Fruit fly (Drosophila melanogaster) whole organism, pupa: ENCODE results near the gene CG17328.
A peak's percentile ranks its signal among the peaks of the same experiment; 100 is the strongest.

ENCODE experiments used
- CG10348 ChIP-seq: fragments of 200-800 bp; sonication (Bioruptor generic); IDR thresholded peaks from 2 replicates; pipeline ENCODE4 v1.3.6; 2022; ENCODE audit warnings: missing biosample characterization, missing genetic modification characterization
- CG12605 ChIP-seq: fragments of 200-800 bp; sonication (Bioruptor generic); IDR thresholded peaks from 2 replicates; pipeline ENCODE4 v1.3.6; 2022; ENCODE audit warnings: missing biosample characterization, missing genetic modification characterization
- CG13204 ChIP-seq: fragments of 200-800 bp; sonication (Bioruptor generic); optimal IDR thresholded peaks from 2 replicates; lab custom pipeline; 2018; ENCODE audit warnings: missing biosample characterization, mild to moderate bottlenecking, missing genetic modification characterization, moderate library complexity
- CG14655 ChIP-seq: fragments of 200-800 bp; sonication (Bioruptor generic); optimal IDR thresholded peaks from 3 replicates; lab custom pipeline; 2017; ENCODE audit warnings: mild to moderate bottlenecking, missing biosample characterization, missing genetic modification reagents, missing genetic modification characterization
- CG15710 ChIP-seq: fragments of 200-800 bp; sonication (Bioruptor generic); optimal IDR thresholded peaks from 2 replicates; lab custom pipeline; 2018; ENCODE audit warnings: missing biosample characterization, mild to moderate bottlenecking, missing genetic modification characterization, moderate library complexity
- CG17806 ChIP-seq: fragments of 200-800 bp; sonication (Bioruptor generic); optimal IDR thresholded peaks from 2 replicates; lab custom pipeline; 2018; ENCODE audit warnings: missing biosample characterization, mild to moderate bottlenecking, missing genetic modification characterization, moderate library complexity
- CG32121 ChIP-seq: fragments of 200-800 bp; sonication (Bioruptor generic); IDR thresholded peaks from 2 replicates; pipeline ENCODE4 v1.3.6; 2022; ENCODE audit warnings: missing biosample characterization, missing genetic modification characterization
- CG34367 ChIP-seq: fragments of 200-800 bp; sonication (Bioruptor generic); optimal IDR thresholded peaks from 2 replicates; lab custom pipeline; 2018; ENCODE audit warnings: missing biosample characterization, mild to moderate bottlenecking, missing genetic modification characterization
- CG4496 ChIP-seq: fragments of 200-800 bp; sonication (Bioruptor generic); IDR thresholded peaks from 3 replicates; pipeline ENCODE4 v1.3.6; 2022; ENCODE audit warnings: missing biosample characterization, missing genetic modification characterization
- CG8159 ChIP-seq: fragments of 200-800 bp; sonication (Bioruptor generic); optimal IDR thresholded peaks from 3 replicates; lab custom pipeline; 2018; ENCODE audit warnings: missing biosample characterization, mild to moderate bottlenecking, missing genetic modification characterization, moderate library complexity
- CG8301 ChIP-seq: fragments of 200-800 bp; sonication (Bioruptor generic); optimal IDR thresholded peaks from 2 replicates; lab custom pipeline; 2018; ENCODE audit warnings: missing biosample characterization, mild to moderate bottlenecking, missing genetic modification characterization
- CG9948 ChIP-seq: fragments of 200-800 bp; sonication (Bioruptor generic); optimal IDR thresholded peaks from 2 replicates; lab custom pipeline; 2018; ENCODE audit warnings: missing biosample characterization, mild to moderate bottlenecking, missing genetic modification characterization, moderate library complexity
- D1 ChIP-seq: fragments of 200-800 bp; sonication (Bioruptor generic); optimal IDR thresholded peaks from 2 replicates; lab custom pipeline; 2018; ENCODE audit warnings: missing biosample characterization, mild to moderate bottlenecking, missing genetic modification characterization, moderate library complexity
- EcR ChIP-seq: fragments of 200-800 bp; sonication (Bioruptor generic); optimal IDR thresholded peaks from 3 replicates; lab custom pipeline; 2019; ENCODE audit warnings: missing biosample characterization, missing genetic modification characterization, mild to moderate bottlenecking, moderate library complexity, missing genetic modification reagents
- Ets98B ChIP-seq: fragments of 200-800 bp; sonication (Bioruptor generic); IDR thresholded peaks from 2 replicates; pipeline ENCODE4 v1.3.6; 2022; ENCODE audit warnings: missing biosample characterization, missing genetic modification characterization
- Pif1A ChIP-seq: fragments of 200-800 bp; sonication (Bioruptor generic); optimal IDR thresholded peaks from 3 replicates; lab custom pipeline; 2016; ENCODE audit warnings: missing biosample characterization, missing genetic modification characterization
- Pif1B ChIP-seq: fragments of 200-800 bp; sonication (Bioruptor generic); optimal IDR thresholded peaks from 3 replicates; lab custom pipeline; 2016; ENCODE audit warnings: missing biosample characterization, missing genetic modification characterization
- Snoo ChIP-seq: fragments of 200-800 bp; sonication (Bioruptor generic); optimal IDR thresholded peaks from 3 replicates; lab custom pipeline; 2017; ENCODE audit warnings: missing biosample characterization, mild to moderate bottlenecking, missing genetic modification characterization, inconsistent platforms
- fd96Ca ChIP-seq: fragments of 200-800 bp; sonication (Bioruptor generic); IDR thresholded peaks from 3 replicates; pipeline ENCODE4 v1.3.6; 2022; ENCODE audit warnings: missing biosample characterization, missing genetic modification characterization
- gl ChIP-seq: fragments of 200-800 bp; sonication (Bioruptor generic); optimal IDR thresholded peaks from 2 replicates; lab custom pipeline; 2018; ENCODE audit warnings: missing biosample characterization, mild to moderate bottlenecking, missing genetic modification characterization
- rn ChIP-seq: fragments of 200-800 bp; sonication (Bioruptor generic); IDR thresholded peaks from 2 replicates; pipeline ENCODE4 v1.3.6; 2022; ENCODE audit warnings: missing biosample characterization, missing genetic modification characterization

CG17328 gene

dm6 chr2L:16281419-16282076 is 18.2 kb upstream of the CG17328 start:
- TF ChIP-seq Snoo (tag; lab: Kevin White, UChicago): no peak
- peak; percentile 22; the same call in 1 of the 2 replicates for TF ChIP-seq Ets98B (GFP tag; lab: Robert Waterston, UW)
- no peak for TF ChIP-seq fd96Ca (GFP tag; lab: Robert Waterston, UW)
- no peak for TF ChIP-seq gl
- no peak for TF ChIP-seq rn (GFP tag; lab: Robert Waterston, UW)
- TF ChIP-seq CG13204: no peak
- TF ChIP-seq CG4496 (GFP tag; lab: Robert Waterston, UW): peak; percentile 60; the same call in 2 of the 3 replicates
- TF ChIP-seq CG15710 (tag; lab: Kevin White, UChicago): peak; percentile 12
- peak; percentile 54 for TF ChIP-seq CG8159 (tag; lab: Kevin White, UChicago)
- TF ChIP-seq CG8301: peak; percentile 74
- no peak for TF ChIP-seq Pif1A (GFP tag; lab: Kevin White, UChicago)
- peak; percentile 4 for TF ChIP-seq Pif1B (GFP tag; lab: Kevin White, UChicago)
- no peak for TF ChIP-seq EcR (GFP tag; lab: Kevin White, UChicago)
- no peak for TF ChIP-seq CG32121
- TF ChIP-seq CG14655 (GFP tag; lab: Kevin White, UChicago): peak; percentile 81
- peak; percentile 28 for TF ChIP-seq CG34367 (tag; lab: Kevin White, UChicago)
- TF ChIP-seq CG17806 (tag; lab: Kevin White, UChicago): peak; percentile 50
- no peak for TF ChIP-seq CG10348 (GFP tag; lab: Robert Waterston, UW)
- TF ChIP-seq D1 (tag; lab: Kevin White, UChicago): no peak
- no peak for TF ChIP-seq CG12605 (GFP tag; lab: Robert Waterston, UW)
- peak; percentile 61 for TF ChIP-seq CG9948

DNA sequence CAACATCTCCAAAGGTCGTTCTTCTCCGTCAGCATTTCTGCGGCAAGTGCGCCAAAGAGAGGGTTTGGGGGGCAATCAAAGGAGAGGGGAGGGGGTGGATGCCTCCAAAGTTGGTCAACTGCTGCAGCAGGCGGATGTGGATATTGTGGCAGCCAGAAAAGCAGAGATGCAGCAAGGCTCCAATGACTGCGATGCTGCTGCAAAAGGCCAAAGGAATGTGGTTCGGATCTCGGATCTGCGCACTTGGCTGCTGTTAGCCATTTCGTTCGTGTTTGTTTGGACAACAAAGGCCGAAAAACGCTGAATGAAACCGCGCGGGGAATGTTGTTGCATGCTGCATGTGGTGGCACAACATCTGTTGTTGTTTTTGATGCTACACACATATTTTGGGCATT is 17.7 kb upstream of the CG17328 start:
- TF ChIP-seq Snoo (tag; lab: Kevin White, UChicago) (no peak), CG34367 (tag; lab: Kevin White, UChicago) (no peak), rn (GFP tag; lab: Robert Waterston, UW) (no peak), Ets98B (GFP tag; lab: Robert Waterston, UW) (0 out of 2 replicates have a peak, but pooled peaks have one; percentile 2), CG14655 (GFP tag; lab: Kevin White, UChicago) (no peak), CG8159 (tag; lab: Kevin White, UChicago) (no peak), gl (no peak), CG32121 (no peak), CG10348 (GFP tag; lab: Robert Waterston, UW) (no peak), CG12605 (GFP tag; lab: Robert Waterston, UW) (no peak), D1 (tag; lab: Kevin White, UChicago) (no peak), CG4496 (GFP tag; lab: Robert Waterston, UW) (0 out of 3 replicates have a peak, but pooled peaks have one; percentile 20), CG13204 (no peak), CG15710 (tag; lab: Kevin White, UChicago) (no peak), CG17806 (tag; lab: Kevin White, UChicago) (no peak), fd96Ca (GFP tag; lab: Robert Waterston, UW) (0 out of 3 replicates have a peak, but pooled peaks have one; percentile 30), Pif1A (GFP tag; lab: Kevin White, UChicago) (no peak), EcR (GFP tag; lab: Kevin White, UChicago) (peak; percentile 11), CG9948 (no peak), Pif1B (GFP tag; lab: Kevin White, UChicago) (no peak), CG8301 (no peak)

- TF ChIP-seq Pif1A (GFP tag; lab: Kevin White, UChicago): no peak
- peak; percentile 50; the same call in 1 of the 3 replicates for TF ChIP-seq fd96Ca (GFP tag; lab: Robert Waterston, UW)
- TF ChIP-seq rn (GFP tag; lab: Robert Waterston, UW): no peak
- TF ChIP-seq CG8159 (tag; lab: Kevin White, UChicago): no peak
- no peak for TF ChIP-seq CG4496 (GFP tag; lab: Robert Waterston, UW)
- TF ChIP-seq EcR (GFP tag; lab: Kevin White, UChicago): peak; percentile 79
- TF ChIP-seq D1 (tag; lab: Kevin White, UChicago): no peak
- no peak for TF ChIP-seq CG8301
- TF ChIP-seq CG13204: no peak
- TF ChIP-seq CG15710 (tag; lab: Kevin White, UChicago): no peak
- no peak for TF ChIP-seq CG34367 (tag; lab: Kevin White, UChicago)
- TF ChIP-seq CG9948: no peak
- TF ChIP-seq CG12605 (GFP tag; lab: Robert Waterston, UW): 0 out of 2 replicates have a peak, but pooled peaks have one; percentile 22
- TF ChIP-seq gl: no peak
- no peak for TF ChIP-seq Pif1B (GFP tag; lab: Kevin White, UChicago)
- TF ChIP-seq CG10348 (GFP tag; lab: Robert Waterston, UW): no peak
- TF ChIP-seq CG32121: peak; percentile 36; the same call in 1 of the 2 replicates
- TF ChIP-seq CG14655 (GFP tag; lab: Kevin White, UChicago): no peak
- TF ChIP-seq Snoo (tag; lab: Kevin White, UChicago): no peak
- TF ChIP-seq Ets98B (GFP tag; lab: Robert Waterston, UW): no peak
- no peak for TF ChIP-seq CG17806 (tag; lab: Kevin White, UChicago)
Observed at dm6 chr2L:16282856-16283255, 16.9 kb upstream of the CG17328 start.

- TF ChIP-seq CG14655 (GFP tag; lab: Kevin White, UChicago): peak; percentile 64
- TF ChIP-seq CG10348 (GFP tag; lab: Robert Waterston, UW): no peak
- peak; percentile 70 for TF ChIP-seq Snoo (tag; lab: Kevin White, UChicago)
- peak; percentile 52 for TF ChIP-seq CG15710 (tag; lab: Kevin White, UChicago)
- peak; percentile 45 for TF ChIP-seq Pif1B (GFP tag; lab: Kevin White, UChicago)
- TF ChIP-seq Pif1A (GFP tag; lab: Kevin White, UChicago): peak; percentile 65
- TF ChIP-seq CG13204: peak; percentile 68
- TF ChIP-seq CG17806 (tag; lab: Kevin White, UChicago): peak; percentile 34
- no peak for TF ChIP-seq CG32121
- peak; percentile 65 for TF ChIP-seq CG8159 (tag; lab: Kevin White, UChicago)
- TF ChIP-seq EcR (GFP tag; lab: Kevin White, UChicago): peak; percentile 60
- peak; percentile 38 for TF ChIP-seq CG34367 (tag; lab: Kevin White, UChicago)
- peak; percentile 33 for TF ChIP-seq CG9948
- TF ChIP-seq CG8301: peak; percentile 65
- no peak for TF ChIP-seq Ets98B (GFP tag; lab: Robert Waterston, UW)
- peak; percentile 48 for TF ChIP-seq D1 (tag; lab: Kevin White, UChicago)
- TF ChIP-seq fd96Ca (GFP tag; lab: Robert Waterston, UW): no peak
- peak; percentile 30 for TF ChIP-seq gl
Observed at dm6 chr2L:16284306-16285299, 15.1 kb upstream of the CG17328 start.
